Worm (Caenorhabditis elegans) whole organism, mixed stage, embryonic: Measurements from ENCODE around the gene lgc-53.

Experiments
- ceh-39 ChIP-seq: fragments of 150-350 bp; optimal IDR thresholded peaks from 2 replicates; lab custom pipeline; 2014; ENCODE audit warnings: missing biosample characterization, missing genetic modification characterization
- ceh-83 ChIP-seq: fragments of 200-800 bp; sonication (Bioruptor generic); optimal IDR thresholded peaks from 2 replicates; lab custom pipeline; 2018; ENCODE audit warnings: mild to moderate bottlenecking, missing genetic modification characterization, missing compliant biosample characterization
- cnd-1 ChIP-seq: fragments of 200-800 bp; sonication (Bioruptor generic); optimal IDR thresholded peaks from 2 replicates; lab custom pipeline; 2018; ENCODE audit warnings: mild to moderate bottlenecking, missing genetic modification characterization, missing compliant biosample characterization
- drap-1 ChIP-seq: fragments of 200-800 bp; sonication (Bioruptor generic); optimal IDR thresholded peaks from 3 replicates; lab custom pipeline; 2018; ENCODE audit warnings: mild to moderate bottlenecking, missing genetic modification characterization, missing compliant biosample characterization
- ham-2 ChIP-seq: fragments of 200-800 bp; sonication (Bioruptor generic); optimal IDR thresholded peaks from 2 replicates; lab custom pipeline; 2018; ENCODE audit warnings: mild to moderate bottlenecking, missing genetic modification characterization, missing compliant biosample characterization
- lin-13 ChIP-seq: fragments of 150-350 bp; optimal IDR thresholded peaks from 2 replicates; lab custom pipeline; 2014; ENCODE audit warnings: missing biosample characterization, missing genetic modification characterization
- lsy-2 ChIP-seq: fragments of 150-350 bp; optimal IDR thresholded peaks from 2 replicates; lab custom pipeline; 2014; ENCODE audit warnings: missing biosample characterization, missing genetic modification characterization
- nhr-12 ChIP-seq: fragments of 150-350 bp; optimal IDR thresholded peaks from 2 replicates; lab custom pipeline; 2014; ENCODE audit warnings: missing biosample characterization, missing genetic modification characterization
- nhr-2 ChIP-seq: fragments of 150-350 bp; optimal IDR thresholded peaks from 2 replicates; lab custom pipeline; 2014; ENCODE audit warnings: missing biosample characterization, missing genetic modification characterization
- nhr-237 ChIP-seq: fragments of 150-350 bp; optimal IDR thresholded peaks from 2 replicates; lab custom pipeline; 2014; ENCODE audit warnings: missing biosample characterization, missing genetic modification characterization
- nhr-76 ChIP-seq: sonication (generic microtip); optimal IDR thresholded peaks from 2 replicates; lab custom pipeline; 2017; ENCODE audit warnings: missing biosample characterization, missing genetic modification characterization
- snpc-4 ChIP-seq: fragments of 150-350 bp; optimal IDR thresholded peaks from 2 replicates; lab custom pipeline; 2014; ENCODE audit warnings: missing biosample characterization, missing genetic modification characterization
- unc-120 ChIP-seq: sonication (generic microtip); optimal IDR thresholded peaks from 2 replicates; lab custom pipeline; 2017; ENCODE audit warnings: missing genetic modification characterization, missing compliant biosample characterization; ENCODE audit not compliant: poor library complexity, severe bottlenecking

lgc-53 gene

DNA sequence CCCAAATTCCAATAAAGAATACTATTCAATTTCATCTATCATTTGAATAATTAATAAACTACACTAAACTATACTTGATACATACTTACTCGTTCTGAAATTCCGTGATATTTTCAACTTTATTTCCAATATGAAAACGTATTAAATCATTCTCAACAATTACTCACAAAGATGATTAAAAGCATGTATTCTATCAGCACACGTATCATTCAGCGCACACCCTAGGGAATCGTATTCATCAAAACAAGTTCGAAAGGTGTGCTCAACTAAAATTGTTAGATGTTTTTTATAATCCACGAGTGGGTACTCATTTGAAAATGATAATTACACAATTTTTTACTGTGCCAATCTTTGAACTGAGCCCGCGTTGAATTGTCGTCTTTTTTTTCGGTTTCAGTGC lies 51.0 kb downstream of the lgc-53 start, which contains the start of gene C10E2.1:
TSS of gene C10E2.1 (plus strand) at position 301 of the 400 bp plus-strand sequence.
- TF ChIP-seq lin-13: no peak
- no peak for TF ChIP-seq ceh-83 (GFP tag; lab: Kevin White, UChicago)
- TF ChIP-seq snpc-4: no peak
- TF ChIP-seq drap-1 (GFP tag; lab: Kevin White, UChicago): no peak
- no peak for TF ChIP-seq lsy-2
- no peak for TF ChIP-seq ham-2 (GFP tag; lab: Kevin White, UChicago)
- TF ChIP-seq nhr-237 (tag; lab: Kevin White, UChicago): no peak
- TF ChIP-seq nhr-76 (tag; lab: Kevin White, UChicago): no peak
- TF ChIP-seq nhr-2 (tag; lab: Kevin White, UChicago): no peak
- no peak for TF ChIP-seq cnd-1 (tag; lab: Kevin White, UChicago)
- TF ChIP-seq nhr-12: no peak
- TF ChIP-seq ceh-39: no peak
- no peak for TF ChIP-seq unc-120 (tag; lab: Kevin White, UChicago)
